Worm (Caenorhabditis elegans) whole organism, young adult: ENCODE data around the gene C29F9.12.
A peak's percentile ranks its signal among the peaks of the same experiment; 100 is the strongest.

ENCODE experiments used
- B0019.2 ChIP-seq: fragments of 200-800 bp; sonication (Bioruptor generic); conservative IDR thresholded peaks from 2 replicates; pipeline ENCODE4 v1.3.6; 2022; ENCODE audit warnings: missing genetic modification reagents, missing genetic modification characterization, missing compliant biosample characterization
- D2030.7 ChIP-seq: fragments of 200-800 bp; sonication (Bioruptor generic); IDR thresholded peaks from 2 replicates; pipeline ENCODE4 v1.3.6; 2022; ENCODE audit warnings: missing genetic modification reagents, missing genetic modification characterization, missing compliant biosample characterization
- F22D6.2 ChIP-seq: sonication (generic microtip); optimal IDR thresholded peaks from 2 replicates; lab custom pipeline; 2016; ENCODE audit warnings: mild to moderate bottlenecking, missing genetic modification characterization, missing compliant biosample characterization
- F37B4.10 ChIP-seq: fragments of 200-800 bp; sonication (Bioruptor generic); IDR thresholded peaks from 2 replicates; pipeline ENCODE4 v1.3.6; 2022; ENCODE audit warnings: missing genetic modification characterization, missing compliant biosample characterization
- F52B5.7 ChIP-seq: sonication (generic microtip); optimal IDR thresholded peaks from 2 replicates; lab custom pipeline; 2016; ENCODE audit warnings: mild to moderate bottlenecking, missing genetic modification characterization, missing compliant biosample characterization
- F57A8.1 ChIP-seq: fragments of 200-800 bp; sonication (Bioruptor generic); optimal IDR thresholded peaks from 2 replicates; lab custom pipeline; 2018; ENCODE audit warnings: mild to moderate bottlenecking, missing genetic modification characterization, moderate library complexity, missing compliant biosample characterization
- K11D2.4 ChIP-seq: fragments of 200-800 bp; sonication (Bioruptor generic); IDR thresholded peaks from 2 replicates; pipeline ENCODE4 v1.3.6; 2022; ENCODE audit warnings: missing genetic modification reagents, missing genetic modification characterization, missing compliant biosample characterization
- T26A5.8 ChIP-seq: sonication (generic microtip); optimal IDR thresholded peaks from 2 replicates; lab custom pipeline; 2016; ENCODE audit warnings: missing genetic modification characterization, missing compliant biosample characterization
- Y53F4B.3 ChIP-seq: fragments of 200-800 bp; sonication (Bioruptor generic); IDR thresholded peaks from 2 replicates; pipeline ENCODE4 v1.3.6; 2022; ENCODE audit warnings: missing genetic modification reagents, missing genetic modification characterization, missing compliant biosample characterization
- Y67H2A.10 ChIP-seq: fragments of 200-800 bp; sonication (Bioruptor generic); conservative IDR thresholded peaks from 2 replicates; pipeline ENCODE4 v1.3.6; 2022; ENCODE audit warnings: missing genetic modification reagents, missing genetic modification characterization, missing compliant biosample characterization
- Y95B8A.8 ChIP-seq: fragments of 200-800 bp; sonication (Bioruptor generic); IDR thresholded peaks from 2 replicates; pipeline ENCODE4 v1.3.6; 2022; ENCODE audit warnings: missing genetic modification reagents, missing genetic modification characterization, missing compliant biosample characterization
- atf-7 ChIP-seq: sonication (generic microtip); optimal IDR thresholded peaks from 2 replicates; lab custom pipeline; 2017; ENCODE audit warnings: mild to moderate bottlenecking, missing genetic modification characterization, missing compliant biosample characterization
- attf-3 ChIP-seq: fragments of 200-800 bp; sonication (Bioruptor generic); conservative IDR thresholded peaks from 2 replicates; pipeline ENCODE4 v1.3.6; 2022; ENCODE audit warnings: missing genetic modification reagents, missing genetic modification characterization, missing compliant biosample characterization
- attf-5 ChIP-seq: fragments of 200-800 bp; sonication (Bioruptor generic); optimal IDR thresholded peaks from 2 replicates; lab custom pipeline; 2018; ENCODE audit warnings: mild to moderate bottlenecking, missing genetic modification characterization, missing compliant biosample characterization
- attf-6 ChIP-seq: fragments of 200-800 bp; sonication (Bioruptor generic); IDR thresholded peaks from 2 replicates; pipeline ENCODE4 v1.3.6; 2022; ENCODE audit warnings: missing genetic modification reagents, missing genetic modification characterization, missing compliant biosample characterization
- bed-2 ChIP-seq: fragments of 200-800 bp; sonication (Bioruptor generic); IDR thresholded peaks from 2 replicates; pipeline ENCODE4 v1.3.6; 2022; ENCODE audit warnings: missing genetic modification reagents, missing genetic modification characterization, missing compliant biosample characterization
- cebp-2 ChIP-seq: fragments of 200-800 bp; sonication (Bioruptor generic); IDR thresholded peaks from 2 replicates; pipeline ENCODE4 v1.3.6; 2022; ENCODE audit warnings: missing genetic modification characterization, missing compliant biosample characterization
- ceh-40 ChIP-seq: fragments of 200-800 bp; sonication (Bioruptor generic); IDR thresholded peaks from 2 replicates; pipeline ENCODE4 v1.3.6; 2022; ENCODE audit warnings: missing genetic modification characterization, missing compliant biosample characterization
- ceh-58 ChIP-seq: fragments of 200-800 bp; sonication (Bioruptor generic); IDR thresholded peaks from 2 replicates; pipeline ENCODE4 v1.3.6; 2022; ENCODE audit warnings: missing genetic modification characterization, missing compliant biosample characterization
- ceh-91 ChIP-seq: fragments of 200-800 bp; sonication (Bioruptor generic); IDR thresholded peaks from 2 replicates; pipeline ENCODE4 v1.3.6; 2022; ENCODE audit warnings: missing genetic modification reagents, missing genetic modification characterization, missing compliant biosample characterization
- chd-7 ChIP-seq: sonication (generic microtip); optimal IDR thresholded peaks from 2 replicates; lab custom pipeline; 2016; ENCODE audit warnings: mild to moderate bottlenecking, missing genetic modification characterization, moderate library complexity, missing compliant biosample characterization
- die-1 ChIP-seq: sonication (generic microtip); optimal IDR thresholded peaks from 2 replicates; lab custom pipeline; 2016; ENCODE audit warnings: missing genotype, mild to moderate bottlenecking, missing genetic modification characterization, missing compliant biosample characterization
- dpff-1 ChIP-seq: sonication (generic microtip); optimal IDR thresholded peaks from 2 replicates; lab custom pipeline; 2017; ENCODE audit warnings: mild to moderate bottlenecking, missing genetic modification characterization, missing compliant biosample characterization
- egrh-3 ChIP-seq: fragments of 200-800 bp; sonication (Bioruptor generic); IDR thresholded peaks from 2 replicates; pipeline ENCODE4 v1.3.6; 2022; ENCODE audit warnings: missing genetic modification reagents, missing genetic modification characterization, missing compliant biosample characterization
- ets-4 ChIP-seq: fragments of 200-800 bp; sonication (Bioruptor generic); optimal IDR thresholded peaks from 2 replicates; lab custom pipeline; 2018; ENCODE audit warnings: mild to moderate bottlenecking, missing genetic modification characterization, missing compliant biosample characterization
- hlh-12 ChIP-seq: sonication (generic microtip); optimal IDR thresholded peaks from 2 replicates; lab custom pipeline; 2016; ENCODE audit warnings: missing genetic modification characterization, missing compliant biosample characterization
- hmg-1.2 ChIP-seq: fragments of 200-800 bp; sonication (Bioruptor generic); IDR thresholded peaks from 2 replicates; pipeline ENCODE4 v1.3.6; 2022; ENCODE audit warnings: missing genetic modification reagents, missing genetic modification characterization, missing compliant biosample characterization
- hsf-1 ChIP-seq: fragments of 200-800 bp; sonication (Bioruptor generic); IDR thresholded peaks from 2 replicates; pipeline ENCODE4 v1.3.6; 2022; ENCODE audit warnings: missing genetic modification reagents, missing genetic modification characterization, missing compliant biosample characterization
- lag-1 ChIP-seq: fragments of 200-800 bp; sonication (Bioruptor generic); IDR thresholded peaks from 2 replicates; pipeline ENCODE4 v1.3.6; 2022; ENCODE audit warnings: missing genetic modification reagents, missing genetic modification characterization, missing compliant biosample characterization
- lin-26 ChIP-seq: fragments of 200-800 bp; sonication (Bioruptor generic); IDR thresholded peaks from 2 replicates; pipeline ENCODE4 v1.3.6; 2022; ENCODE audit warnings: missing genetic modification reagents, missing genetic modification characterization, missing compliant biosample characterization
- lsy-27 ChIP-seq: sonication (generic microtip); optimal IDR thresholded peaks from 2 replicates; lab custom pipeline; 2017; ENCODE audit warnings: missing genetic modification characterization, mild to moderate bottlenecking, missing compliant biosample characterization, antibody characterized with exemption, missing genotype, borderline replicate concordance; ENCODE audit not compliant: insufficient read depth
- mel-28 ChIP-seq: sonication (generic microtip); optimal IDR thresholded peaks from 2 replicates; lab custom pipeline; 2016; ENCODE audit warnings: borderline replicate concordance, mild to moderate bottlenecking, missing genetic modification characterization, missing compliant biosample characterization
- nfya-1 ChIP-seq: sonication (generic microtip); optimal IDR thresholded peaks from 2 replicates; lab custom pipeline; 2017; ENCODE audit warnings: antibody characterized with exemption, missing compliant biosample characterization, missing genetic modification characterization, borderline replicate concordance; ENCODE audit not compliant: insufficient read depth
- nfyb-1 ChIP-seq: fragments of 200-800 bp; sonication (Bioruptor generic); IDR thresholded peaks from 2 replicates; pipeline ENCODE4 v1.3.6; 2022; ENCODE audit warnings: missing genetic modification reagents, missing genetic modification characterization, missing compliant biosample characterization
- nhr-179 ChIP-seq: sonication (generic microtip); optimal IDR thresholded peaks from 2 replicates; lab custom pipeline; 2016; ENCODE audit warnings: mild to moderate bottlenecking, missing genetic modification characterization, missing compliant biosample characterization
- nhr-80 ChIP-seq: sonication (generic microtip); optimal IDR thresholded peaks from 2 replicates; lab custom pipeline; 2016; ENCODE audit warnings: missing genetic modification characterization, missing compliant biosample characterization
- pha-4 ChIP-seq: fragments of 150-350 bp; sonication (generic microtip); optimal IDR thresholded peaks from 2 replicates; lab custom pipeline; 2014; ENCODE audit warnings: missing biosample characterization, missing genetic modification reagents, missing genetic modification characterization
- rec-8 ChIP-seq, 2 experiments: sonication (generic microtip); optimal IDR thresholded peaks; 2 replicates each; lab custom pipeline; 2016; ENCODE audit warnings: mild to moderate bottlenecking in 2 of 2, missing genetic modification characterization in 2 of 2, missing genetic modification reagents in 2 of 2, missing genotype in 2 of 2, missing biosample characterization in 1 of 2, missing compliant biosample characterization in 1 of 2, moderate library complexity in 1 of 2
- rpc-1 ChIP-seq, 2 experiments: fragments of 150-350 bp in 1 of 2; sonication (generic microtip) in 1 of 2; optimal IDR thresholded peaks; 2 replicates each; lab custom pipeline; 2014 to 2018; ENCODE audit warnings: missing biosample characterization in 1 of 2, missing genetic modification characterization in 1 of 2, missing genetic modification reagents in 1 of 2, missing genotype in 1 of 2
- sdz-38 ChIP-seq: sonication (generic microtip); optimal IDR thresholded peaks from 2 replicates; lab custom pipeline; 2016; ENCODE audit warnings: missing genotype, missing genetic modification characterization, missing compliant biosample characterization
- snpc-3.4 ChIP-seq: sonication (generic microtip); optimal IDR thresholded peaks from 2 replicates; lab custom pipeline; 2017; ENCODE audit warnings: missing genetic modification characterization, mild to moderate bottlenecking, missing compliant biosample characterization, antibody characterized with exemption, moderate library complexity, missing genotype, missing genetic modification reagents
- somi-1 ChIP-seq: fragments of 200-800 bp; sonication (Bioruptor generic); optimal IDR thresholded peaks from 2 replicates; lab custom pipeline; 2018; ENCODE audit warnings: mild to moderate bottlenecking, missing genetic modification characterization, missing compliant biosample characterization
- tbp1 ChIP-seq: fragments of 200-800 bp; sonication (Bioruptor generic); optimal IDR thresholded peaks from 2 replicates; lab custom pipeline; 2018; ENCODE audit warnings: mild to moderate bottlenecking, missing genetic modification characterization, missing compliant biosample characterization
- zfh-2 ChIP-seq: fragments of 200-800 bp; sonication (Bioruptor generic); conservative IDR thresholded peaks from 2 replicates; pipeline ENCODE4 v1.3.6; 2022; ENCODE audit warnings: missing genetic modification reagents, missing genetic modification characterization, missing compliant biosample characterization
- ztf-22 ChIP-seq: fragments of 200-800 bp; sonication (Bioruptor generic); optimal IDR thresholded peaks from 2 replicates; lab custom pipeline; 2018; ENCODE audit warnings: mild to moderate bottlenecking, missing genetic modification characterization, moderate library complexity, missing compliant biosample characterization

C29F9.12 gene

DNA sequence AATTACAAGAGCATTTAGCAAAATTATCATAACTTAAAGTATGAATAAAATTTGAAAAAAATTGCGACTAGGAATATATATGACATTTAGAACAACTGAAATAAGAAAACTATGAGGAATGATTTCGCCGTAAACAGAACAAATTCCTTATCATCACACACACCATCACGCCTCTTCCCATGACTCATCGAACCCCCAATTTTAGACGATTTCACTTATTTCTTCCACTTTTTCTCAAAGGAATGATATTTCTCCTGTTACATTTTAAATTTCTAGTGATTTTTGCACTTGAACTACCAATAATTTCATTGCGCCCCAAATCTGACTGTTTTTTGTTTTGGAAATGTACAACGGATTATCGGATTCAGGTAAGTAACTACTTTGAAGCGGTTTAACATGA lies 34.8 kb upstream of the C29F9.12 start, which contains the start of the genes zig-13 and ver-1:
zig-13 (minus strand) TSS at position 101 of the 400 bp plus-strand sequence.
ver-1 (plus strand) TSS at position 180 of the 400 bp plus-strand sequence.
- TF ChIP-seq bed-2 (GFP tag; lab: Robert Waterston, UW): no peak
- no peak for TF ChIP-seq F37B4.10
- no peak for TF ChIP-seq attf-3 (GFP tag; lab: Robert Waterston, UW)
- no peak for TF ChIP-seq attf-6 (GFP tag; lab: Robert Waterston, UW)
- TF ChIP-seq tbp1 (GFP tag; lab: Kevin White, UChicago): no peak
- no peak for TF ChIP-seq B0019.2 (GFP tag; lab: Robert Waterston, UW)
- no peak for TF ChIP-seq F52B5.7 (tag; lab: Kevin White, UChicago)
- TF ChIP-seq die-1 (tag; lab: Kevin White, UChicago): no peak
- no peak for TF ChIP-seq hlh-12 (tag; lab: Kevin White, UChicago)
- TF ChIP-seq rec-8 (tag; optimal IDR thresholded peaks at IDR 0.05; lab: Kevin White, UChicago): no peak
- TF ChIP-seq F57A8.1 (GFP tag; lab: Kevin White, UChicago): no peak

ce11 chrIII:154168-154567 lies 32.3 kb upstream of the C29F9.12 start:
- TF ChIP-seq D2030.7 (GFP tag; lab: Robert Waterston, UW): no peak
- no peak for TF ChIP-seq hmg-1.2 (GFP tag; lab: Robert Waterston, UW)
- TF ChIP-seq hsf-1 (GFP tag; lab: Robert Waterston, UW): no peak
- no peak for TF ChIP-seq chd-7 (tag; lab: Kevin White, UChicago)
- TF ChIP-seq ceh-40 (GFP tag; lab: Robert Waterston, UW): no peak
- TF ChIP-seq cebp-2: no peak
- no peak for TF ChIP-seq T26A5.8
- no peak for TF ChIP-seq mel-28 (tag; lab: Kevin White, UChicago)
- no peak for TF ChIP-seq F22D6.2
- TF ChIP-seq egrh-3 (GFP tag; lab: Robert Waterston, UW): no peak
- TF ChIP-seq K11D2.4 (GFP tag; lab: Robert Waterston, UW): no peak
- TF ChIP-seq Y67H2A.10 (GFP tag; lab: Robert Waterston, UW): no peak
- TF ChIP-seq nfya-1 (tag; lab: Kevin White, UChicago): no peak
- TF ChIP-seq Y53F4B.3: no peak
- no peak for TF ChIP-seq lin-26 (GFP tag; lab: Robert Waterston, UW)
- TF ChIP-seq nhr-179 (tag; lab: Kevin White, UChicago): no peak
- TF ChIP-seq somi-1 (GFP tag; lab: Kevin White, UChicago): no peak
- no peak for TF ChIP-seq attf-5 (GFP tag; lab: Kevin White, UChicago)
- no peak for TF ChIP-seq ceh-91 (GFP tag; lab: Robert Waterston, UW)
- peak; percentile 5 for TF ChIP-seq tbp1 (GFP tag; lab: Kevin White, UChicago)
- no peak for TF ChIP-seq dpff-1 (tag; lab: Kevin White, UChicago)
- no peak for TF ChIP-seq sdz-38 (tag; lab: Kevin White, UChicago)
- no peak for TF ChIP-seq hlh-12 (tag; lab: Kevin White, UChicago)
- no peak for TF ChIP-seq snpc-3.4 (tag; lab: Kevin White, UChicago)
- TF ChIP-seq lag-1 (GFP tag; lab: Robert Waterston, UW): no peak
- no peak for TF ChIP-seq nfyb-1 (GFP tag; lab: Robert Waterston, UW)
- no peak for TF ChIP-seq Y95B8A.8 (GFP tag; lab: Robert Waterston, UW)
- TF ChIP-seq zfh-2 (GFP tag; lab: Robert Waterston, UW): no peak
- peak; percentile 52 for TF ChIP-seq ztf-22
- no peak for TF ChIP-seq rpc-1 (optimal IDR thresholded peaks at IDR 0.05; lab: Kevin White, UChicago)
- TF ChIP-seq rpc-1 (tag; optimal IDR thresholded peaks at IDR 0.05; lab: Kevin White, UChicago): no peak
- TF ChIP-seq ets-4 (GFP tag; lab: Kevin White, UChicago): peak; percentile 19
- peak; percentile 40 for TF ChIP-seq atf-7
- TF ChIP-seq nhr-80: peak; percentile 96
- no peak for TF ChIP-seq ceh-58
- TF ChIP-seq pha-4 (tag; lab: Kevin White, UChicago): no peak
- TF ChIP-seq lsy-27: no peak
